Fruit fly (Drosophila melanogaster): Measurements from ENCODE around the gene Mgat2.

Gene Mgat2

DNA sequence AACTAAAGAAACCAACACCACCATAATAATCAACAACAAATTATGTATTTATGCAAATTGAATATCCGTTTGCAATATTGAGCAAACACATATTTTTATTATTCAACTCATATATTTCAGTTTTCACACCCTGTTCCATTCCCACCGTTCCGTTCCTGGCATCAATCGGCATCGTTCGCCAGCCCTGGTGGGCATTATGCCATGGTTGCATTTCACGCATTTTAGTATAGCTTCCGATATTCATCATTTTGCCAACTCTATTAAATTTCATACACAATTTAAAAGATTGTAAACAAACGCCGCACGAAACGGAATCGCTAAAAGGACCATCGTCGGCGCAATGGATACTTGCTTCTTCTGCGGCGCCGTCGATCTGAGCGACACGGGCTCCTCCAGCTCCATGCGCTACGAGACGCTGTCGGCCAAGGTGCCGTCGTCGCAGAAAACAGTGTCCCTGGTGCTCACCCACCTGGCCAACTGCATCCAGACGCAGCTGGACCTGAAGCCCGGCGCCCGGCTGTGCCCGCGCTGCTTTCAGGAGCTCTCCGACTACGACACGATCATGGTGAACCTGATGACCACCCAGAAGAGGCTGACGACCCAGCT is 21.2 kb upstream of the Mgat2 start, which contains the start of gene Sry-delta (continued):
- no peak for TF ChIP-seq Dip2 (GFP tag; IDR thresholded peaks at IDR 0.05)
- no peak; the same call in 1 of the 2 replicates for TF ChIP-seq CG31441 (GFP tag; IDR thresholded peaks at IDR 0.05)
- peak; percentile 88 to 93 for TF ChIP-seq dpn (GFP tag; optimal IDR thresholded peaks at IDR 0.05)
- peak; percentile 87 for TF ChIP-seq Opbp (GFP tag; IDR thresholded peaks at IDR 0.05; ENCODE audit: partially characterized antibody)
- peak; percentile 78 for TF ChIP-seq CG14441 (GFP tag; IDR thresholded peaks at IDR 0.05)
- TF ChIP-seq Nf-YB (GFP tag; optimal IDR thresholded peaks at IDR 0.05), result no peak
- no peak for TF ChIP-seq tll (GFP tag; optimal IDR thresholded peaks at IDR 0.05)
- no peak for TF ChIP-seq Blimp-1 (GFP tag; optimal IDR thresholded peaks at IDR 0.05)
- TF ChIP-seq kah (GFP tag; optimal IDR thresholded peaks at IDR 0.05), result peak; percentile 21
- peak; percentile 84 for TF ChIP-seq luna (GFP tag; optimal IDR thresholded peaks at IDR 0.05)
- no peak for TF ChIP-seq dan (GFP tag; IDR thresholded peaks at IDR 0.05)
- no peak for TF ChIP-seq nau (GFP tag; optimal IDR thresholded peaks at IDR 0.05)
- TF ChIP-seq unpg (GFP tag; optimal IDR thresholded peaks at IDR 0.05), result peak; percentile 68
- no peak for TF ChIP-seq Deaf1 (tag; optimal IDR thresholded peaks at IDR 0.05)
- peak; percentile 94 for TF ChIP-seq CG11456 (GFP tag; IDR thresholded peaks at IDR 0.05)
- peak; percentile 76 for TF ChIP-seq ara (GFP tag; IDR thresholded peaks at IDR 0.05)
- peak; percentile 27 for TF ChIP-seq CG10274 (GFP tag; optimal IDR thresholded peaks at IDR 0.05)
- peak; percentile 93 for TF ChIP-seq gro (GFP tag; optimal IDR thresholded peaks at IDR 0.05)
- TF ChIP-seq CG15073 (GFP tag; optimal IDR thresholded peaks at IDR 0.05), result peak; percentile 3
- peak; percentile 97 for TF ChIP-seq Ets97D (GFP tag; optimal IDR thresholded peaks at IDR 0.05)
- peak; percentile 64; the same call in 1 of the 2 replicates for TF ChIP-seq ato (GFP tag; IDR thresholded peaks at IDR 0.05; ENCODE audit: partially characterized antibody)
- TF ChIP-seq CG7556 (GFP tag; optimal IDR thresholded peaks at IDR 0.05), result peak; percentile 53
- TF ChIP-seq knrl (GFP tag; IDR thresholded peaks at IDR 0.05; ENCODE audit: partially characterized antibody), result peak; percentile 79
- no peak for TF ChIP-seq CG9437 (GFP tag; optimal IDR thresholded peaks at IDR 0.05)
- TF ChIP-seq exex (tag; optimal IDR thresholded peaks at IDR 0.05), result no peak
- TF ChIP-seq maf-S (GFP tag; optimal IDR thresholded peaks at IDR 0.05), result peak; percentile 86
- peak; percentile 61; the same call in 1 of the 2 replicates for TF ChIP-seq CG14014 (GFP tag; IDR thresholded peaks at IDR 0.05)
- peak; percentile 86 for TF ChIP-seq CG4282 (GFP tag; optimal IDR thresholded peaks at IDR 0.05)
- TF ChIP-seq sens-2 (GFP tag; IDR thresholded peaks at IDR 0.05), result peak; percentile 61; the same call in 1 of the 2 replicates
- peak; percentile 96 for TF ChIP-seq HmgD (GFP tag; optimal IDR thresholded peaks at IDR 0.05)
- peak; percentile 67 for TF ChIP-seq CG10462 (GFP tag; optimal IDR thresholded peaks at IDR 0.05)
- peak; percentile 87 for TF ChIP-seq Dip3 (GFP tag; optimal IDR thresholded peaks at IDR 0.05)
- TF ChIP-seq crp (GFP tag; optimal IDR thresholded peaks at IDR 0.05), result peak in 1 of 2 experiments; percentile 36
- peak; percentile 17 for TF ChIP-seq kni (GFP tag; optimal IDR thresholded peaks at IDR 0.05)
- TF ChIP-seq sqz (GFP tag; optimal IDR thresholded peaks at IDR 0.05), result no peak
- no peak for TF ChIP-seq CG31365 (tag; optimal IDR thresholded peaks at IDR 0.05)
- TF ChIP-seq E2f2 (GFP tag; IDR thresholded peaks at IDR 0.05), result peak; percentile 73
- peak; percentile 68 for TF ChIP-seq slou (GFP tag; optimal IDR thresholded peaks at IDR 0.05)
- no peak for TF ChIP-seq Kr (GFP tag; optimal IDR thresholded peaks at IDR 0.05)
- peak; percentile 40; the same call in 1 of the 2 replicates for TF ChIP-seq stc (GFP tag; IDR thresholded peaks at IDR 0.05)
- peak; percentile 54; the same call in 1 of the 3 replicates for TF ChIP-seq HLH4C (GFP tag; IDR thresholded peaks at IDR 0.05; ENCODE audit: partially characterized antibody)
- TF ChIP-seq Med (GFP tag), result peak; percentile 99
- peak; percentile 70 for TF ChIP-seq nom (GFP tag; optimal IDR thresholded peaks at IDR 0.05)
- TF ChIP-seq schlank (tag; optimal IDR thresholded peaks at IDR 0.05), result peak; percentile 56
- TF ChIP-seq crol (GFP tag; IDR thresholded peaks at IDR 0.05), result no peak
- no peak for TF ChIP-seq toy (GFP tag; IDR thresholded peaks at IDR 0.05)
- peak; percentile 70 for TF ChIP-seq CoRest (tag; optimal IDR thresholded peaks at IDR 0.05)
- TF ChIP-seq BtbVII (GFP tag; optimal IDR thresholded peaks at IDR 0.05), result peak; percentile 19
- no peak for TF ChIP-seq fd64A (GFP tag; optimal IDR thresholded peaks at IDR 0.05)

Measured in whole organism, embryonic.